Worm (Caenorhabditis elegans): ENCODE measurements around the gene col-184.

DNA sequence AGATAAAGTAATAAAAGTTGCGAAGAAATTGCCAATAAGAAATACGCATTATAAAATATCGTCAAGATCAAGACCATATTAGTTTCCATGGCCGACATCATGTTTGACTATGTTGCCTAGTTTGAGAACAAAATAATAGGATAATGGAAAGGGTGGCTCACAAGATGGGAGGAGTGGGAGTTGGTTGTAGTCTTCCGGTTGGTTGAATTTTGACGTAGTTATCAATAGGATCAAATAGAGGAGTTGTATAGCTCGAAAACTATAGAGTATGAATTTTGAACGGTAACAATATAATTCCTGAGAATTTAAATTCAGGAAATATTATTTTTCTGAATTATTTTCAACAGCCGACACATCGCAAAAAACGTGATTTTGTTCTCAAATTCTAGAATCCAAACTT is 12.4 kb downstream of the col-184 start, which contains the start of gene srd-50:
- no peak for TF ChIP-seq ceh-18 (tag; optimal IDR thresholded peaks at IDR 0.05)
- TF ChIP-seq fkh-10 (GFP tag; optimal IDR thresholded peaks at IDR 0.05) = no peak
- no peak for TF ChIP-seq elt-2 (tag; optimal IDR thresholded peaks at IDR 0.05)
- TF ChIP-seq pag-3 (tag; optimal IDR thresholded peaks at IDR 0.05; ENCODE audit: borderline replicate concordance) = no peak
